Worm (Caenorhabditis elegans): ENCODE data around the gene W07G1.1.

- TF ChIP-seq aly-1 (tag; optimal IDR thresholded peaks at IDR 0.05) (no peak), B0310.2 (tag; optimal IDR thresholded peaks at IDR 0.05) (no peak), hmg-4 (GFP tag; optimal IDR thresholded peaks at IDR 0.05) (no peak), ets-7 (tag; optimal IDR thresholded peaks at IDR 0.05) (no peak), ama-1 (optimal IDR thresholded peaks at IDR 0.05) (no peak), tbx-37 (GFP tag; conservative IDR thresholded peaks at IDR 0.05) (no peak), hmbx-1 (tag; optimal IDR thresholded peaks at IDR 0.05) (no peak), sea-1 (GFP tag; conservative IDR thresholded peaks at IDR 0.05) (no peak), ceh-13 (GFP tag; optimal IDR thresholded peaks at IDR 0.05) (no peak), scrt-1 (GFP tag; IDR thresholded peaks at IDR 0.05) (no peak), F13C5.2 (tag; optimal IDR thresholded peaks at IDR 0.05) (no peak)
These were observed 24.9 kb upstream of the W07G1.1 start for ce11 chrII:13964325-13964724.

All from whole organism, early embryonic.